Worm (Caenorhabditis elegans) whole organism, late embryonic: ENCODE results near the gene C42D8.1.

Source experiments
- C38D4.7 ChIP-seq: fragments of 200-800 bp; sonication (Bioruptor generic); optimal IDR thresholded peaks from 2 replicates; lab custom pipeline; 2018; ENCODE audit warnings: mild to moderate bottlenecking, missing genetic modification characterization, moderate library complexity, missing compliant biosample characterization
- K02D7.2 ChIP-seq: sonication (generic microtip); optimal IDR thresholded peaks from 2 replicates; lab custom pipeline; 2017; ENCODE audit warnings: mild to moderate bottlenecking, missing genetic modification characterization, missing compliant biosample characterization
- Y22D7AL.16 ChIP-seq: sonication (generic microtip); optimal IDR thresholded peaks from 2 replicates; lab custom pipeline; 2016; ENCODE audit warnings: missing genetic modification characterization, missing compliant biosample characterization
- ama-1 ChIP-seq: fragments of 150-350 bp; optimal IDR thresholded peaks from 2 replicates; lab custom pipeline; 2014
- ceh-14 ChIP-seq: sonication (generic microtip); optimal IDR thresholded peaks from 2 replicates; lab custom pipeline; 2016; ENCODE audit warnings: missing genotype, missing genetic modification characterization, missing compliant biosample characterization
- ceh-2 ChIP-seq: sonication (generic microtip); optimal IDR thresholded peaks from 2 replicates; lab custom pipeline; 2016; ENCODE audit warnings: missing genotype, missing genetic modification characterization, missing compliant biosample characterization
- ceh-30 ChIP-seq: fragments of 150-350 bp; optimal IDR thresholded peaks from 2 replicates; lab custom pipeline; 2014; ENCODE audit warnings: missing biosample characterization, missing genetic modification characterization
- ceh-31 ChIP-seq: sonication (generic microtip); optimal IDR thresholded peaks from 2 replicates; lab custom pipeline; 2016; ENCODE audit warnings: missing genetic modification characterization, missing compliant biosample characterization
- ceh-34 ChIP-seq: sonication (generic microtip); optimal IDR thresholded peaks from 2 replicates; lab custom pipeline; 2016; ENCODE audit warnings: mild to moderate bottlenecking, missing genetic modification characterization, missing compliant biosample characterization
- ceh-6 ChIP-seq: fragments of 200-800 bp; sonication (Bioruptor generic); optimal IDR thresholded peaks from 2 replicates; lab custom pipeline; 2018; ENCODE audit warnings: mild to moderate bottlenecking, missing genetic modification characterization, missing compliant biosample characterization
- ceh-9 ChIP-seq: sonication (generic microtip); optimal IDR thresholded peaks from 2 replicates; lab custom pipeline; 2016; ENCODE audit warnings: mild to moderate bottlenecking, missing genetic modification characterization, inconsistent platforms, missing compliant biosample characterization
- che-1 ChIP-seq: sonication (generic microtip); optimal IDR thresholded peaks from 2 replicates; lab custom pipeline; 2016; ENCODE audit warnings: mild to moderate bottlenecking, missing genetic modification characterization, missing compliant biosample characterization
- dmd-4 ChIP-seq: sonication (generic microtip); optimal IDR thresholded peaks from 2 replicates; lab custom pipeline; 2016; ENCODE audit warnings: borderline replicate concordance, missing genetic modification characterization, missing compliant biosample characterization
- elt-2 ChIP-seq: sonication (generic microtip); optimal IDR thresholded peaks from 2 replicates; lab custom pipeline; 2016; ENCODE audit warnings: missing genetic modification reagents, missing genetic modification characterization, missing compliant biosample characterization
- eyg-1 ChIP-seq: sonication (generic microtip); optimal IDR thresholded peaks from 2 replicates; lab custom pipeline; 2016; ENCODE audit warnings: missing genotype, missing genetic modification characterization, missing compliant biosample characterization
- fkh-10 ChIP-seq: fragments of 150-350 bp; optimal IDR thresholded peaks from 2 replicates; lab custom pipeline; 2014; ENCODE audit warnings: missing biosample characterization, missing genetic modification reagents, missing genetic modification characterization
- fkh-6 ChIP-seq: sonication (generic microtip); optimal IDR thresholded peaks from 2 replicates; lab custom pipeline; 2016; ENCODE audit warnings: missing genetic modification characterization, missing compliant biosample characterization
- hlh-13 ChIP-seq: fragments of 200-800 bp; sonication (Bioruptor generic); optimal IDR thresholded peaks from 2 replicates; lab custom pipeline; 2018; ENCODE audit warnings: mild to moderate bottlenecking, missing genetic modification characterization, missing compliant biosample characterization
- hlh-30 ChIP-seq: sonication (generic microtip); optimal IDR thresholded peaks from 2 replicates; lab custom pipeline; 2017; ENCODE audit warnings: antibody characterized with exemption, missing genetic modification characterization, missing compliant biosample characterization; ENCODE audit not compliant: insufficient read depth
- hlh-6 ChIP-seq: sonication (generic microtip); optimal IDR thresholded peaks from 2 replicates; lab custom pipeline; 2016; ENCODE audit warnings: missing genotype, missing genetic modification characterization, missing compliant biosample characterization
- lin-11 ChIP-seq: fragments of 200-800 bp; sonication (Bioruptor generic); optimal IDR thresholded peaks from 2 replicates; lab custom pipeline; 2018; ENCODE audit warnings: mild to moderate bottlenecking, missing genetic modification characterization, missing compliant biosample characterization
- madf-2 ChIP-seq: sonication (generic microtip); optimal IDR thresholded peaks from 2 replicates; lab custom pipeline; 2017; ENCODE audit warnings: missing genetic modification characterization, missing compliant biosample characterization
- mec-3 ChIP-seq: sonication (generic microtip); optimal IDR thresholded peaks from 2 replicates; lab custom pipeline; 2016; ENCODE audit warnings: borderline replicate concordance, missing genetic modification characterization, missing compliant biosample characterization
- nhr-11 ChIP-seq: fragments of 150-350 bp; optimal IDR thresholded peaks from 2 replicates; lab custom pipeline; 2014; ENCODE audit warnings: missing biosample characterization, missing genetic modification characterization
- pag-3 ChIP-seq: sonication (generic microtip); optimal IDR thresholded peaks from 2 replicates; lab custom pipeline; 2016; ENCODE audit warnings: missing compliant biosample characterization, missing genetic modification characterization, borderline replicate concordance
- pax-1 ChIP-seq: fragments of 150-350 bp; optimal IDR thresholded peaks from 2 replicates; lab custom pipeline; 2014; ENCODE audit warnings: missing biosample characterization, missing genetic modification characterization
- pros-1 ChIP-seq: fragments of 150-350 bp; optimal IDR thresholded peaks from 2 replicates; lab custom pipeline; 2014; ENCODE audit warnings: missing biosample characterization, missing genetic modification reagents, missing genetic modification characterization
- ref-2 ChIP-seq: sonication (generic microtip); optimal IDR thresholded peaks from 2 replicates; lab custom pipeline; 2016; ENCODE audit warnings: missing genetic modification characterization, missing compliant biosample characterization
- rnt-1 ChIP-seq: sonication (generic microtip); optimal IDR thresholded peaks from 2 replicates; lab custom pipeline; 2016; ENCODE audit warnings: missing genetic modification characterization, missing compliant biosample characterization
- sox-4 ChIP-seq: sonication (generic microtip); optimal IDR thresholded peaks from 2 replicates; lab custom pipeline; 2017; ENCODE audit warnings: mild to moderate bottlenecking, missing genetic modification characterization, inconsistent platforms, missing compliant biosample characterization
- tbx-7 ChIP-seq: sonication (generic microtip); optimal IDR thresholded peaks from 2 replicates; lab custom pipeline; 2016; ENCODE audit warnings: missing genotype, missing genetic modification characterization, missing compliant biosample characterization
- ttx-3 ChIP-seq: sonication (generic microtip); optimal IDR thresholded peaks from 2 replicates; lab custom pipeline; 2016; ENCODE audit warnings: missing genetic modification reagents, missing genetic modification characterization, missing compliant biosample characterization
- unc-3 ChIP-seq, 2 experiments: fragments of 200-800 bp in 1 of 2; sonication (Bioruptor generic) in 1 of 2; sonication (generic microtip) in 1 of 2; conservative IDR thresholded peaks in 1 of 2; optimal IDR thresholded peaks in 1 of 2; 2 replicates each; pipeline versions ENCODE4 v1.3.6 to Lab custom; 2016 to 2022; ENCODE audit warnings: missing compliant biosample characterization in 2 of 2, missing genetic modification characterization in 2 of 2, missing genetic modification reagents in 1 of 2
- unc-42 ChIP-seq: sonication (generic microtip); optimal IDR thresholded peaks from 2 replicates; lab custom pipeline; 2016; ENCODE audit warnings: missing genotype, missing genetic modification characterization, missing compliant biosample characterization
- unc-55 ChIP-seq: sonication (generic microtip); optimal IDR thresholded peaks from 2 replicates; lab custom pipeline; 2017; ENCODE audit warnings: missing biosample characterization, missing genetic modification reagents, missing genetic modification characterization
- zip-5 ChIP-seq: sonication (generic microtip); optimal IDR thresholded peaks from 2 replicates; lab custom pipeline; 2016; ENCODE audit warnings: missing genetic modification characterization, missing compliant biosample characterization
- ztf-16 ChIP-seq: sonication (generic microtip); optimal IDR thresholded peaks from 2 replicates; lab custom pipeline; 2017; ENCODE audit warnings: missing genetic modification characterization, missing compliant biosample characterization

The C42D8.1 gene

ce11 chrX:5102338-5102737 is 7.0 kb upstream of the C42D8.1 start:
- no peak for TF ChIP-seq ref-2 (tag; lab: Kevin White, UChicago)
- TF ChIP-seq pros-1 (tag; lab: Kevin White, UChicago) = no peak

DNA sequence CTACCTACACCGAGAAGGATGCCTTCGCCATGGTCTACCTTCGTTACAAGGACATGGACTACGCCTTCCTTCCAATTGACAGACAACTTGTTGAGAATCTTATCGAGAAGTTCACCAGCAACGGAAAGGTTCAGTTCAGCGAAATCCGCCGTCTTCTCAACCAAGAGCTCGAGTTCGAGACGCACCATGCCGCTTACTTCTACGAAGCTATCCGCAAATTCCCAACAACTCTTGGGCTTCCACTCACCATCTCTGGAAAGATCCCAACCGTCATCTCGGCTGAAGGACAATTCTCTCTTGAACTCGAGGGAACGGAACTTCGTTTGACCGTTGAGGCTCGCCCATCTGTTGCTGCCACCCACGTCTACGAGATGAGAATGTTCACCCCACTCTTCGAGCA is 5.9 kb upstream of the C42D8.1 start:
- TF ChIP-seq unc-55 (GFP tag; lab: Kevin White, UChicago) = no peak
- no peak for TF ChIP-seq pros-1 (tag; lab: Kevin White, UChicago)
- no peak for TF ChIP-seq sox-4
- no peak for TF ChIP-seq ceh-31 (tag; lab: Kevin White, UChicago)
- no peak for TF ChIP-seq lin-11 (tag; lab: Kevin White, UChicago)
- no peak for TF ChIP-seq fkh-10 (GFP tag; lab: Kevin White, UChicago)
- TF ChIP-seq hlh-6 (tag; lab: Kevin White, UChicago) = no peak
- no peak for TF ChIP-seq nhr-11 (tag; lab: Kevin White, UChicago)
- TF ChIP-seq fkh-6 (tag; lab: Kevin White, UChicago) = no peak
- TF ChIP-seq rnt-1 (tag; lab: Kevin White, UChicago) = no peak
- no peak for TF ChIP-seq ceh-34 (tag; lab: Kevin White, UChicago)
- no peak for TF ChIP-seq eyg-1
- no peak for TF ChIP-seq Y22D7AL.16 (tag; lab: Kevin White, UChicago)
- no peak for TF ChIP-seq ceh-14 (tag; lab: Kevin White, UChicago)
- TF ChIP-seq ama-1 (lab: Kevin White, UChicago) = no peak
- no peak for TF ChIP-seq ceh-9 (tag; lab: Kevin White, UChicago)
- no peak for TF ChIP-seq pax-1 (tag; lab: Kevin White, UChicago)
- no peak for TF ChIP-seq ceh-6 (GFP tag; lab: Kevin White, UChicago)
- no peak for TF ChIP-seq ceh-2 (tag; lab: Kevin White, UChicago)
- TF ChIP-seq pag-3 (tag; lab: Kevin White, UChicago) = no peak
- TF ChIP-seq, all 69 proteins: peak for 0

DNA sequence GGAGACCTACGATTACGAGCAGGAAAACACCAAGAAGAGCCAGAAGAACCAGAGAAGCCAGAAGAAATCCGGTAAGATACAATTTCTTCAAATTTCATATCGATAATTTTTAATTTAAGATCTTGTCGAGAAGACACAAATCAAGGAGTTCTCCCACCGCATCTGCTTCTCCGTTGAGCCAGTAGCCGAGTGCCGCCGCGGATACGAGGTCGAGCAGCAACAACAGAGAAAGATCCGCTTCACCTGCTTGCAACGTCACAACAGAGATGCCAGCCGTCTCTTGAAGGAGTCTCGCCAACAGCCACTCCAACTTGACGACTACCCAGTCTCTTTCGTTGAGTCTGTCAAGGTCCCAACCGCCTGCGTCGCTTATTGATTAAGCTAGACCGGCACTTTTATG is 3.6 kb upstream of the C42D8.1 start:
- TF ChIP-seq pax-1 (tag; lab: Kevin White, UChicago) (no peak), ceh-30 (tag; lab: Kevin White, UChicago) (no peak), unc-3 (GFP tag; conservative IDR thresholded peaks at IDR 0.05; lab: Robert Waterston, UW) (no peak), unc-3 (tag; optimal IDR thresholded peaks at IDR 0.05; lab: Kevin White, UChicago) (no peak), Y22D7AL.16 (tag; lab: Kevin White, UChicago) (no peak), eyg-1 (no peak), unc-42 (tag; lab: Kevin White, UChicago) (no peak), zip-5 (tag; lab: Kevin White, UChicago) (no peak), K02D7.2 (tag; lab: Kevin White, UChicago) (no peak), elt-2 (tag; lab: Kevin White, UChicago) (no peak), rnt-1 (tag; lab: Kevin White, UChicago) (no peak), ceh-2 (tag; lab: Kevin White, UChicago) (no peak), che-1 (tag; lab: Kevin White, UChicago) (no peak), ref-2 (tag; lab: Kevin White, UChicago) (no peak), ceh-34 (tag; lab: Kevin White, UChicago) (no peak), hlh-13 (no peak), ztf-16 (tag; lab: Kevin White, UChicago) (no peak), mec-3 (no peak), ttx-3 (tag; lab: Kevin White, UChicago) (no peak), ceh-9 (tag; lab: Kevin White, UChicago) (no peak)

DNA sequence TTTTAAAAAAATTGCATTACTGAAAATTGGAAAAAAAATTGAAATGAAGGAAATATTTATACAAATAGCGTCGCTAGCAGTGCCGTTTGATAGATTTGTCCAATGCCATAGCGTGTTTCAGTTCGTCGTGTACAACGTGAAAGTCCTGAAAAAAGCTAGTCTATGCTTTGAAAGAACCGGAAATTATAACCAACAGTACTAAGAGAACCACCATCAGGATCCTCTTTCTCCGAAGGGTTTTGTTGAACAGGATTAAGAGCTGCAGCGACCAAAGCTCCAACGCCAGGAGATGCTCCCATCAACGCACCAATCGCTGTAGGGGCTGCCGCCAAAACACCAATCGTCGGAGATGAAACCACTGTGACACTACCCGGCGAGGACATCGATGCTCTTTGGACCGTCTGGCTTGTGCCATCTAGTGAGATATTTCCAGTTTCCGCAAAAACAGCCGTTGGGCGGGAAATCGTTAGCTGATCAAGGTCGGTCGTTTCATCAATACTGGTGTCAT is 3.1 kb upstream of the C42D8.1 start:
- TF ChIP-seq Y22D7AL.16 (tag; lab: Kevin White, UChicago) (no peak), dmd-4 (tag; lab: Kevin White, UChicago) (no peak), pax-1 (tag; lab: Kevin White, UChicago) (no peak), madf-2 (tag; lab: Kevin White, UChicago) (no peak), tbx-7 (tag; lab: Kevin White, UChicago) (no peak), C38D4.7 (GFP tag; lab: Kevin White, UChicago) (no peak), elt-2 (tag; lab: Kevin White, UChicago) (no peak), ama-1 (lab: Kevin White, UChicago) (no peak), zip-5 (tag; lab: Kevin White, UChicago) (no peak), ceh-2 (tag; lab: Kevin White, UChicago) (no peak), hlh-30 (tag; lab: Kevin White, UChicago) (no peak)
- TF ChIP-seq, all 69 proteins: peak for 0
